Worm (Caenorhabditis elegans): Measurements from ENCODE around the gene T06C12.9.

DNA sequence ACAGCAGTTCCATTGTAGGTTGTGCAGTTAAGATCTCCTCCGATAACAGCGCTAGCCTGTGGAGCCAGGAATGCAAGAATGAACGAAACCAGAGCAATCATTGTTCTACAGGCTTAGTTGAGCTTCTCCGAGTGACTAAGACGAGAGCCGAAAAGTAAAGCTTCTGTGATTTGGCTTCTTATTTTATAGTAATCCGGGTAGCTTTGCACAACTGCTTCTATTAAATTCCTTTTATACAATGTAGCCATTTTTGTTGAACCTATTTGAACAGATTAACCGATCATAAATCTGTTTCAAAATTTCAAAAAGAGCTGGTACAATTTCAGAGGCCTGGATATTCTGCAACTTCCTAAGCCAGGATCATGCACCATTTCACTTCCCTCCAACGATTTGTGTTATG is 31.6 kb upstream of the T06C12.9 start, which contains the start of gene F35E8.9:
- TF ChIP-seq sdz-12 (GFP tag; optimal IDR thresholded peaks at IDR 0.05) (no peak), F10B5.3 (tag; optimal IDR thresholded peaks at IDR 0.05) (no peak), ces-1 (GFP tag; optimal IDR thresholded peaks at IDR 0.05) (no peak), vab-7 (GFP tag; IDR thresholded peaks at IDR 0.05) (no peak), pha-4 (GFP tag; IDR thresholded peaks at IDR 0.05) (no peak), pha-4 (tag; optimal IDR thresholded peaks at IDR 0.05) (no peak)

All from whole organism, L4 larva.